Fruit fly (Drosophila melanogaster): ENCODE measurements around the gene CG7135.

DNA sequence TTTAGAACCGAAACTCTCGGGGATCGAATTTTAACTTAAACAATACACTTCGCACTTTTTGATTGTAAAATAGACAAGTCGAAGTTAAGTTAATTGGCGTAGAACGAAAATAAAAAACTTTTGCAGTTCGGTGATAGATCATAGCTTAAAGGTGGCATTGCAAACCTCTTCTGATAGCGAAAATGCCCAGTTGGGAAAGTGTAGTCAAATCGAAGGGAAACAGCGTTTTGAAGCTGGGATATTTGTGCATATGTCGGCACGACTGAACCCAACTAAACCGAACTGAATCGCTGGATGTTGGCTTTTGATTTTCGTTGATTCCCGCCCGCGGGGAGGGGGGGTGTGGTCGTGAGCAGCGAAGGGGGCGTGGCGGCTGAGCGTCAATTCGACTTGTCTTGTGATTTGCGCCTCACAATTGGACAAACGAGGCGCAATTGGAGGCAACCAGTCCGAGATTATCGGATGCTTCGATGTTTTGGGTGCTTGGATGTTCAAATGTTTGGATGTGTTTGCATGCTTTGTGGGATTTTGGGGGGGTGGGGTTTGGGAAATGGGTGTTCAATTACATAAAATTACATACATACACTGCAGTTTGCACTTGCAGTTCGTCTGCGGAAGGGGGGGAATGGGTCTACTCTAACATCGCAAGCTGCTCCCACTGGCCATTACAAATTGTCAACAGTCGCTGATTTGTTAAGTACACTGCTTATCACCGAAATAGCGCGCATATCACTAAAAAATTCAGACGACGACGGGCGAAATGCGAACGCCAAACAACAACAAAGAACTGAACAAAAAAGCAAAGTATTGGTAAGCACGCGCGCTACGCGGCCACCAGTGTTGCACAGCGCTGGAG, 18.6 kb upstream of the CG7135 start:
- TF ChIP-seq CTCF (optimal IDR thresholded peaks at IDR 0.05), result no peak
- TF ChIP-seq CG8478 (optimal IDR thresholded peaks at IDR 0.05), result no peak
